Fruit fly (Drosophila melanogaster) ovary, adult (tissue): ENCODE results near the gene Cyp313a1.
A peak's percentile ranks its signal among the peaks of the same experiment; 100 is the strongest.

Experiments
- CG17801 ChIP-seq: fragments of 200-800 bp; optimal IDR thresholded peaks from 2 replicates; lab custom pipeline; 2019; ENCODE audit warnings: missing biosample characterization, mild to moderate bottlenecking, missing genetic modification characterization, moderate library complexity; ENCODE audit not compliant: partially characterized antibody

The Cyp313a1 gene

dm6 chr3R:14559954-14560353, 39.1 kb downstream of the Cyp313a1 start, which contains the start of gene CG14854:
Gene CG14854, minus strand, starts transcription at chr3R:14560054.
- no peak for TF ChIP-seq CG17801 (GFP tag; lab: Kevin White, UChicago)

- no peak for TF ChIP-seq CG17801 (GFP tag; lab: Kevin White, UChicago)
Measured at dm6 chr3R:14560635-14561034, 39.8 kb downstream of the Cyp313a1 start, which contains the start of gene Jig. Gene Jig, plus strand, starts transcription at chr3R:14560935.

DNA sequence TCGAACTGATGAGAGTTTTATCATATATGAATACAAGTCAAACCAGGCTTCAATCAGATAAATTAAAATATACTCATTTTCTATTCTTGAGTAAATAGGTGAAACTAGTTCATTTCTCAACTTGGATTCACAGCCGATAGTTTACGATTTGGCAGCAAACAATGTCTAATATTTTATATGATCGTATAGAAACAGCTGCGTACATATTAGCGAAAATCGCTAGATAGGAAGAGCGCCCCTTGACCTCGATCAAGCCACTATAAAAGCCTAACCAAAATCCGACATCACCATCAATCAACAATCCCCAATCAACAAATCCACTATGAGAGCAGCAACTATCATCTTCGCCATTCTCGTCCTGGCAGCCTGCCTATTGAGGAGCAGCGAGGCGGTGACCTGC, 41.2 kb downstream of the Cyp313a1 start, which contains the start of gene CG14851:
TSS of gene CG14851 (plus strand) at position 301 of the 400 bp plus-strand sequence.
- no peak for TF ChIP-seq CG17801 (GFP tag; lab: Kevin White, UChicago)

DNA sequence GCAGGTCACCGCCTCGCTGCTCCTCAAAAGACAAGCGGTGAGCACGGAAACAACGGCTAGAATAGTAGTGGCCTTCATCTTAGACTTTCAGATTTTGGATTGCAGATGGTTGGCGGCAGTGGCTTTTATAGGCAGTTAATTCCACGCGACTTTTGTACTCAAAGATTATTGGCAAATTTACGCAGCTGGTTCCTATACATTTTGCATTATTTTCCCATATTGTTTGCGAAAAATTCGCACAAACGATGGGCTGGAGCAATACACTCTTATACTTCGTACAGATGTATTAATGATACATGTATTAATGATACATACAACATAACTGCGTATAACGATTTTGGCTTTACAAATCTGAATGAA, 43.8 kb downstream of the Cyp313a1 start, which contains the start of gene CG8087:
TSS of gene CG8087 (minus strand) at position 101 of the 360 bp plus-strand sequence.
- no peak for TF ChIP-seq CG17801 (GFP tag; lab: Kevin White, UChicago)

- no peak for TF ChIP-seq CG17801 (GFP tag; lab: Kevin White, UChicago)
Measured at dm6 chr3R:14565065-14565977, 44.5 kb downstream of the Cyp313a1 start, which contains the start of gene CG14852. Gene CG14852, plus strand, starts transcription at chr3R:14565927.

- TF ChIP-seq CG17801 (GFP tag; lab: Kevin White, UChicago): no peak
Measured at dm6 chr3R:14567329-14567728, 46.5 kb downstream of the Cyp313a1 start, which contains the start of gene CG31313. Gene CG31313, minus strand, starts transcription at chr3R:14567429.

- TF ChIP-seq CG17801 (GFP tag; lab: Kevin White, UChicago): no peak
Measured at dm6 chr3R:14567796-14568195, 46.9 kb downstream of the Cyp313a1 start.

DNA sequence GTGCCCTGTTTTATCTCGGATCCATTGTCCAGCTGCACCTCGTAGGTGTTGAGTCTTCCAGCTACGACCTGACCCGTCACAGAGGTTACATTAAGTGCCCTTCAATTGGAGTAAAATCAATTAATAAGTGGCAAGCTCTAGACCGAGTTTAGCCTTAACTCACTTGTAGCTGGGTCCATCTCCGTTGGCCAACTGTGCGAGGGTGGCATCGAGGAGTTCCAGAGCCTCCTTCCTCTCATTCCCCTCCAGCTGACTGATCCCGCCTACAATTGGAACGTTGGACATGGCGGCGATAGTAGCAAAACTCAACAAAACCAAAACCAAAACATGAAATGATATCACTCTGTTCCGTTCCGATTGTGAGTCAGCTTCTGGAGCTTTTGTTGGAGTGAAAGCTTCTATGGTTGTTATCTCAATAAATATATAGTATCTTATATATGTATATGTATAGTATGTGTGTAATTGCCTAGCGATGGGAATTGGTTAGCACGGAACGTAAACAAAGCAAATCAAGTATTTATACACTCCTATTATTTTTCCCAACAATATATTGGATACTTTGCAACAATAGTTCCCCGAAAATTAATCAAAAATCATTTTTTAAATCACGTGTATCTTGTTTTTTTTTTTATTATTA, 47.8 kb downstream of the Cyp313a1 start, which contains the start of gene CG8066:
TSS of gene CG8066 (minus strand) at position 347 of the 637 bp plus-strand sequence.
- peak; percentile 25 for TF ChIP-seq CG17801 (GFP tag; lab: Kevin White, UChicago)

DNA sequence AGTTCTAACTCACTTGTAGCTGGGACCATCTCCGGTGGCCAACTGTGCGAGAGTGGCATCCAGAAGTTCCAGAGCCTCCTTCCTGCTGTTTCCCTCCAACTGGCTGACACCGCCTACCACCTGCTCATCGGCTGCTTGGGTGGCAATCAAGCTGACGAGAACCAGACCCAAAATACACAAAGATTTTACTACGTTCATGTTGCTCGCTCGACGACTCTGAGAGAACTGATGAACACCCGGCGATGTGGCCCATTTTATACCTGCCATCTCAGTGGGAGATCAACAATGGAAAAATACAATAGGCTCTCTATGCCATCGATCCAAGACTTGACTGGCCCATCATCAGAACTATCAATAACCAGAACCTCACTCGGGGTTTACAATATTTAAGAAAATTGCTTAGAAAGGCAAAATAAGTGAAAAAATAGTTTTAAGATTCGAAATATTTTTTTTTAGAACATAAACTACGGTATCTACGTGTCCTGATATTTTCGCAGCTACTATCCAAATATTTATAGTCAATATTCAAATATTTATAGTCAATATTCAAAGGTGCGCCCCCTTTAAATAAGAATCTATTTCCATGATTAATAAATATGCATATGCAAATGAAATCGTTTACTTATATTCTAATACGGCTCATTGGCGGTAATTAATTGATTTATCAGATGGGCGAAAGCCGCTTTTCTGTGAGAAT, 48.7 kb downstream of the Cyp313a1 start, which contains the start of gene Cys:
TSS of gene Cys (minus strand) at position 234 of the 697 bp plus-strand sequence.
- no peak for TF ChIP-seq CG17801 (GFP tag; lab: Kevin White, UChicago)
